Fruit fly (Drosophila melanogaster): ENCODE results near the gene CG31676.

Gene CG31676

DNA sequence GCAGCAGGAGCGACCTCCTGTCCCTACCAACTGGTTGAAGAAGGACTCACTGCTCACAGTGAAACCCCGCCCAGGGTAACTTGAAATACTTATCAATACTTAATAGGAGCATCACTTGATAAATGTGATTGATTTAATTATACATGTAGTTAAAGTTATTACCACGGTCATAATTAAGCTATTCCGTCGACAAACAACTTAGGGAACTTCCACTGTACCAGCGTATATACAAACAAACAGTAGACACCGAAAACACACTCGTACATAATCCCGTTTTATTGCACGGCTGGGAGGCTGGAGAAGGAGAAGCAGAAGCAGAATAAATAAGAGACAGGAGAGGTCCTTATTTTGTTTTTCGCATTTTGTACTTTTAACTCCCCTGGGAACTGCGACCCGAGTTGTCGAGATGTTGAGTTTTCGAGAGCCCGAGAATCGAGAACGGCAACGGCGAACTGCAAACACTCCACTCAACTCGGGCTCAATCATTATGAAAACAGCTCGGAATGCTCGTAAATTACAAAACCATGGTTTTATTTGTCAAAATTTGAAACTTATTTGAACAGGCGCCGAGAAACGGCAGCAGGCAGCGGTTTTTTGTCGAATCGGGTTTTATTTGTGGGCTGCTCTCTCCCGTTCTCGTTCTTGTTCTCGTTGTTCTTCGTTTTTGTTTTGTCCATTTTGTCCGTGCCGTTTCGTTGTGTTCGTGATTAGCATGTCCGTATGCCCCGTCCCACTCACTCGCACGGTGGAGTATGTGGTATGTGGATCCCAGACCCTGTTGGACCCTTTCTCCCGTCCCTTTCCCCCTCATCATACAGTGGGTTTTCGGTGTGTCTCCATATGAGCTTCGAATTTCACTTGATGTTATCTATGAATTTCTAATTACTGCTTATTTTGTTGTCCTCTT lies 40.3 kb upstream of the CG31676 start (continued):
- TF ChIP-seq nom (GFP tag; optimal IDR thresholded peaks at IDR 0.05) (peak; percentile 94), CG2129 (GFP tag; IDR thresholded peaks at IDR 0.05; ENCODE audit: partially characterized antibody) (no peak), CG2120 (GFP tag; optimal IDR thresholded peaks at IDR 0.05) (peak; percentile 94), sug (tag; optimal IDR thresholded peaks at IDR 0.05) (peak; percentile 71), sim (GFP tag; IDR thresholded peaks at IDR 0.05) (no peak; the same call in 1 of the 2 replicates), CG34224 (GFP tag; IDR thresholded peaks at IDR 0.05; ENCODE audit: partially characterized antibody) (peak; percentile 8; the same call in 1 of the 3 replicates), z (GFP tag; IDR thresholded peaks at IDR 0.05) (peak; percentile 86), TFAM (GFP tag; optimal IDR thresholded peaks at IDR 0.05) (no peak), CG8290 (GFP tag; optimal IDR thresholded peaks at IDR 0.05) (no peak), CG8290 (tag; optimal IDR thresholded peaks at IDR 0.05) (peak in 1 of 2 experiments; percentile 96), CG6813 (GFP tag; optimal IDR thresholded peaks at IDR 0.05) (peak; percentile 73), CG9437 (GFP tag; optimal IDR thresholded peaks at IDR 0.05) (peak; percentile 41), sens-2 (GFP tag; IDR thresholded peaks at IDR 0.05) (peak; percentile 64), CG2202 (tag; optimal IDR thresholded peaks at IDR 0.05) (peak; percentile 30), da (GFP tag; optimal IDR thresholded peaks at IDR 0.05) (peak; percentile 43), CG32767 (GFP tag; IDR thresholded peaks at IDR 0.05) (peak; percentile 60; the same call in 1 of the 2 replicates), Bteb2 (GFP tag; optimal IDR thresholded peaks at IDR 0.05) (peak; percentile 69), cato (GFP tag; optimal IDR thresholded peaks at IDR 0.05; ENCODE audit: borderline replicate concordance) (no peak), CG10462 (GFP tag; optimal IDR thresholded peaks at IDR 0.05) (peak; percentile 38), CG11504 (tag; optimal IDR thresholded peaks at IDR 0.05) (peak; percentile 73), CG10147 (GFP tag; optimal IDR thresholded peaks at IDR 0.05) (peak; percentile 78), nerfin-1 (tag; optimal IDR thresholded peaks at IDR 0.05) (no peak), bowl (GFP tag; IDR thresholded peaks at IDR 0.05) (peak; percentile 9; the same call in 1 of the 2 replicates), CG34376 (GFP tag; optimal IDR thresholded peaks at IDR 0.05) (peak; percentile 63), CG6272 (GFP tag; IDR thresholded peaks at IDR 0.05) (peak; percentile 48; the same call in 1 of the 2 replicates), CG15011 (GFP tag; optimal IDR thresholded peaks at IDR 0.05) (peak; percentile 70), bigmax (GFP tag; optimal IDR thresholded peaks at IDR 0.05) (no peak), zfh1 (GFP tag; IDR thresholded peaks at IDR 0.05) (peak; percentile 85), CG3726 (GFP tag; IDR thresholded peaks at IDR 0.05) (0 out of 3 replicates have a peak, but pooled peaks have one; percentile 33), CG31388 (GFP tag; optimal IDR thresholded peaks at IDR 0.05) (no peak), gcm2 (GFP tag; optimal IDR thresholded peaks at IDR 0.05) (no peak), Mrtf (GFP tag; IDR thresholded peaks at IDR 0.05) (peak; percentile 69; the same call in 2 of the 3 replicates), CG5245 (GFP tag; optimal IDR thresholded peaks at IDR 0.05) (peak; percentile 58), chif (GFP tag; optimal IDR thresholded peaks at IDR 0.05) (peak; percentile 65 to 77), CG13894 (tag; optimal IDR thresholded peaks at IDR 0.05) (peak; percentile 94), mam (GFP tag; optimal IDR thresholded peaks at IDR 0.05) (peak; percentile 89), ems (GFP tag; optimal IDR thresholded peaks at IDR 0.05) (peak; percentile 62), CG9876 (GFP tag; optimal IDR thresholded peaks at IDR 0.05) (peak; percentile 51), eve (GFP tag; optimal IDR thresholded peaks at IDR 0.05) (peak in 1 of 2 experiments; percentile 8), tna (GFP tag; IDR thresholded peaks at IDR 0.05; ENCODE audit: partially characterized antibody) (peak; percentile 23; the same call in 1 of the 2 replicates), CG16815 (GFP tag; optimal IDR thresholded peaks at IDR 0.05) (peak; percentile 79), sna (GFP tag; IDR thresholded peaks at IDR 0.05; ENCODE audit: partially characterized antibody) (no peak), Atf3 (GFP tag; optimal IDR thresholded peaks at IDR 0.05) (peak; percentile 18), CG43689 (GFP tag; IDR thresholded peaks at IDR 0.05) (peak; percentile 53; the same call in 1 of the 2 replicates), slbo (GFP tag; IDR thresholded peaks at IDR 0.05) (peak; percentile 89), Trl (optimal IDR thresholded peaks at IDR 0.05) (peak; percentile 3 to 4), Trl (GFP tag; optimal IDR thresholded peaks at IDR 0.05) (peak; percentile 82), btn (GFP tag; optimal IDR thresholded peaks at IDR 0.05) (peak; percentile 61), Sox102F (GFP tag; optimal IDR thresholded peaks at IDR 0.05) (peak; percentile 49)

Data from whole organism, embryonic.